Worm (Caenorhabditis elegans) whole organism, L4/young adult: Measurements from ENCODE around the gene F56D1.1.

Source experiments
- W03F9.2 ChIP-seq: fragments of 150-350 bp; optimal IDR thresholded peaks from 2 replicates; lab custom pipeline; 2014; ENCODE audit warnings: missing biosample characterization, missing genetic modification characterization
- dao-5 ChIP-seq: sonication (generic microtip); optimal IDR thresholded peaks from 2 replicates; lab custom pipeline; 2016; ENCODE audit warnings: missing genotype, missing genetic modification characterization, moderate library complexity, missing compliant biosample characterization
- him-1 ChIP-seq: sonication (generic microtip); optimal IDR thresholded peaks from 2 replicates; lab custom pipeline; 2016; ENCODE audit warnings: missing genotype, missing genetic modification reagents, missing genetic modification characterization, missing compliant biosample characterization

F56D1.1 gene

ce11 chrII:5527841-5528240 lies 49.4 kb downstream of the F56D1.1 start, which contains the start of gene ZK177.1:
Gene ZK177.1, plus strand, starts transcription at chrII:5528141.
- TF ChIP-seq W03F9.2 (tag; lab: Kevin White, UChicago) (no peak), dao-5 (tag; lab: Kevin White, UChicago) (no peak), him-1 (tag; lab: Kevin White, UChicago) (no peak)
